Worm (Caenorhabditis elegans) whole organism, young adult: ENCODE data around the gene col-179.

Experiments
- C06A6.2 ChIP-seq: fragments of 200-800 bp; sonication (Bioruptor generic); conservative IDR thresholded peaks from 2 replicates; pipeline ENCODE4 v1.3.6; 2022; ENCODE audit warnings: missing genetic modification characterization, missing compliant biosample characterization
- C17E4.6 ChIP-seq: fragments of 200-800 bp; sonication (Bioruptor generic); IDR thresholded peaks from 2 replicates; pipeline ENCODE4 v1.3.6; 2022; ENCODE audit warnings: missing genetic modification reagents, missing genetic modification characterization, missing compliant biosample characterization
- F33H1.4 ChIP-seq: fragments of 200-800 bp; sonication (Bioruptor generic); IDR thresholded peaks from 2 replicates; pipeline ENCODE4 v1.3.6; 2022; ENCODE audit warnings: missing genetic modification reagents, missing genetic modification characterization, missing compliant biosample characterization
- F49E8.2 ChIP-seq: sonication (generic microtip); optimal IDR thresholded peaks from 3 replicates; lab custom pipeline; 2017; ENCODE audit warnings: missing genetic modification characterization, mild to moderate bottlenecking, missing compliant biosample characterization, antibody characterized with exemption, moderate library complexity; ENCODE audit not compliant: insufficient read depth
- F55B11.4 ChIP-seq: sonication (generic microtip); optimal IDR thresholded peaks from 2 replicates; lab custom pipeline; 2016; ENCODE audit warnings: missing compliant biosample characterization, missing genetic modification characterization, borderline replicate concordance; ENCODE audit not compliant: insufficient read depth
- Y67H2A.10 ChIP-seq: fragments of 200-800 bp; sonication (Bioruptor generic); conservative IDR thresholded peaks from 2 replicates; pipeline ENCODE4 v1.3.6; 2022; ENCODE audit warnings: missing genetic modification reagents, missing genetic modification characterization, missing compliant biosample characterization
- Y79H2A.3 ChIP-seq: fragments of 200-800 bp; sonication (Bioruptor generic); conservative IDR thresholded peaks from 2 replicates; pipeline ENCODE4 v1.3.6; 2022; ENCODE audit warnings: missing genetic modification reagents, missing genetic modification characterization, missing compliant biosample characterization
- ama-1 ChIP-seq, 3 experiments: fragments of 150-350 bp in 1 of 3; sonication (generic microtip) in 2 of 3; optimal IDR thresholded peaks; 2 replicates each; lab custom pipeline; 2014 to 2018; ENCODE audit warnings: missing biosample characterization in 2 of 3, missing genetic modification characterization in 2 of 3, missing genetic modification reagents in 2 of 3
- attf-5 ChIP-seq: fragments of 200-800 bp; sonication (Bioruptor generic); optimal IDR thresholded peaks from 2 replicates; lab custom pipeline; 2018; ENCODE audit warnings: mild to moderate bottlenecking, missing genetic modification characterization, missing compliant biosample characterization
- cebp-1 ChIP-seq, 2 experiments: fragments of 200-800 bp in 1 of 2; sonication (Bioruptor generic) in 1 of 2; sonication (generic microtip) in 1 of 2; IDR thresholded peaks in 1 of 2; optimal IDR thresholded peaks in 1 of 2; 2 replicates each; pipeline versions ENCODE4 v1.3.6 to Lab custom; 2017 to 2022; ENCODE audit warnings: missing compliant biosample characterization in 2 of 2, missing genetic modification characterization in 2 of 2, mild to moderate bottlenecking in 1 of 2, missing genetic modification reagents in 1 of 2, moderate library complexity in 1 of 2
- cebp-2 ChIP-seq: fragments of 200-800 bp; sonication (Bioruptor generic); IDR thresholded peaks from 2 replicates; pipeline ENCODE4 v1.3.6; 2022; ENCODE audit warnings: missing genetic modification characterization, missing compliant biosample characterization
- dox-1 ChIP-seq: fragments of 200-800 bp; sonication (Bioruptor generic); IDR thresholded peaks from 2 replicates; pipeline ENCODE4 v1.3.6; 2022; ENCODE audit warnings: missing genetic modification reagents, missing genetic modification characterization, missing compliant biosample characterization
- egl-44 ChIP-seq: fragments of 200-800 bp; sonication (Bioruptor generic); IDR thresholded peaks from 2 replicates; pipeline ENCODE4 v1.3.6; 2022; ENCODE audit warnings: missing genetic modification reagents, missing genetic modification characterization, missing compliant biosample characterization
- egrh-3 ChIP-seq: fragments of 200-800 bp; sonication (Bioruptor generic); IDR thresholded peaks from 2 replicates; pipeline ENCODE4 v1.3.6; 2022; ENCODE audit warnings: missing genetic modification reagents, missing genetic modification characterization, missing compliant biosample characterization
- gei-17 ChIP-seq: fragments of 200-800 bp; sonication (Bioruptor generic); optimal IDR thresholded peaks from 2 replicates; lab custom pipeline; 2018; ENCODE audit warnings: mild to moderate bottlenecking, missing genetic modification characterization, missing compliant biosample characterization
- hlh-12 ChIP-seq: sonication (generic microtip); optimal IDR thresholded peaks from 2 replicates; lab custom pipeline; 2016; ENCODE audit warnings: missing genetic modification characterization, missing compliant biosample characterization
- hsf-1 ChIP-seq: fragments of 200-800 bp; sonication (Bioruptor generic); IDR thresholded peaks from 2 replicates; pipeline ENCODE4 v1.3.6; 2022; ENCODE audit warnings: missing genetic modification reagents, missing genetic modification characterization, missing compliant biosample characterization
- lin-35 ChIP-seq, 3 experiments: fragments of 150-350 bp in 2 of 3; sonication (generic microtip) in 1 of 3; optimal IDR thresholded peaks; 2 replicates each; lab custom pipeline; 2014 to 2018; ENCODE audit warnings: missing biosample characterization in 3 of 3, missing genetic modification characterization in 3 of 3, missing genetic modification reagents in 3 of 3
- lin-54 ChIP-seq: fragments of 200-800 bp; sonication (Bioruptor generic); optimal IDR thresholded peaks from 2 replicates; lab custom pipeline; 2018; ENCODE audit warnings: mild to moderate bottlenecking, missing genetic modification characterization, missing compliant biosample characterization
- lsy-27 ChIP-seq: sonication (generic microtip); optimal IDR thresholded peaks from 2 replicates; lab custom pipeline; 2017; ENCODE audit warnings: missing genetic modification characterization, mild to moderate bottlenecking, missing compliant biosample characterization, antibody characterized with exemption, missing genotype, borderline replicate concordance; ENCODE audit not compliant: insufficient read depth
- madf-10 ChIP-seq: sonication (generic microtip); optimal IDR thresholded peaks from 2 replicates; lab custom pipeline; 2016; ENCODE audit warnings: mild to moderate bottlenecking, missing genetic modification characterization, missing compliant biosample characterization
- madf-8 ChIP-seq: fragments of 200-800 bp; sonication (Bioruptor generic); conservative IDR thresholded peaks from 2 replicates; pipeline ENCODE4 v1.3.6; 2022; ENCODE audit warnings: missing genetic modification reagents, missing genetic modification characterization, missing compliant biosample characterization
- mcd-1 ChIP-seq: fragments of 200-800 bp; sonication (Bioruptor generic); IDR thresholded peaks from 2 replicates; pipeline ENCODE4 v1.3.6; 2022; ENCODE audit warnings: missing genetic modification reagents, missing genetic modification characterization, missing compliant biosample characterization
- mxl-1 ChIP-seq: sonication (generic microtip); optimal IDR thresholded peaks from 2 replicates; lab custom pipeline; 2016; ENCODE audit warnings: missing genetic modification characterization, missing compliant biosample characterization
- nfyb-1 ChIP-seq: fragments of 200-800 bp; sonication (Bioruptor generic); IDR thresholded peaks from 2 replicates; pipeline ENCODE4 v1.3.6; 2022; ENCODE audit warnings: missing genetic modification reagents, missing genetic modification characterization, missing compliant biosample characterization
- nhr-179 ChIP-seq: sonication (generic microtip); optimal IDR thresholded peaks from 2 replicates; lab custom pipeline; 2016; ENCODE audit warnings: mild to moderate bottlenecking, missing genetic modification characterization, missing compliant biosample characterization
- nhr-27 ChIP-seq: fragments of 200-800 bp; sonication (Bioruptor generic); optimal IDR thresholded peaks from 2 replicates; lab custom pipeline; 2018; ENCODE audit warnings: mild to moderate bottlenecking, missing genetic modification characterization, moderate library complexity, missing compliant biosample characterization
- nhr-80 ChIP-seq: sonication (generic microtip); optimal IDR thresholded peaks from 2 replicates; lab custom pipeline; 2016; ENCODE audit warnings: missing genetic modification characterization, missing compliant biosample characterization
- nhr-90 ChIP-seq: sonication (generic microtip); optimal IDR thresholded peaks from 2 replicates; lab custom pipeline; 2016; ENCODE audit warnings: missing genotype, mild to moderate bottlenecking, missing genetic modification characterization, missing compliant biosample characterization
- pbrm-1 ChIP-seq: fragments of 200-800 bp; sonication (Bioruptor generic); IDR thresholded peaks from 2 replicates; pipeline ENCODE4 v1.3.6; 2022; ENCODE audit warnings: missing genetic modification reagents, missing genetic modification characterization, missing compliant biosample characterization
- repo-1 ChIP-seq: sonication (generic microtip); optimal IDR thresholded peaks from 2 replicates; lab custom pipeline; 2017; ENCODE audit warnings: mild to moderate bottlenecking, missing genetic modification characterization, missing compliant biosample characterization
- snpc-1.3 ChIP-seq: sonication (generic microtip); optimal IDR thresholded peaks from 2 replicates; lab custom pipeline; 2017; ENCODE audit warnings: missing genetic modification characterization, mild to moderate bottlenecking, missing compliant biosample characterization, antibody characterized with exemption, moderate library complexity, missing genotype, missing genetic modification reagents; ENCODE audit not compliant: insufficient read depth
- somi-1 ChIP-seq: fragments of 200-800 bp; sonication (Bioruptor generic); optimal IDR thresholded peaks from 2 replicates; lab custom pipeline; 2018; ENCODE audit warnings: mild to moderate bottlenecking, missing genetic modification characterization, missing compliant biosample characterization
- tbp1 ChIP-seq: fragments of 200-800 bp; sonication (Bioruptor generic); optimal IDR thresholded peaks from 2 replicates; lab custom pipeline; 2018; ENCODE audit warnings: mild to moderate bottlenecking, missing genetic modification characterization, missing compliant biosample characterization
- unc-62 ChIP-seq: fragments of 150-350 bp; optimal IDR thresholded peaks from 2 replicates; lab custom pipeline; 2014; ENCODE audit warnings: missing biosample characterization, missing genetic modification reagents, missing genetic modification characterization
- zfh-2 ChIP-seq: fragments of 200-800 bp; sonication (Bioruptor generic); conservative IDR thresholded peaks from 2 replicates; pipeline ENCODE4 v1.3.6; 2022; ENCODE audit warnings: missing genetic modification reagents, missing genetic modification characterization, missing compliant biosample characterization
- ztf-18 ChIP-seq: sonication (generic microtip); optimal IDR thresholded peaks from 2 replicates; lab custom pipeline; 2016; ENCODE audit warnings: missing genotype, mild to moderate bottlenecking, missing genetic modification characterization, missing compliant biosample characterization
- ztf-22 ChIP-seq: fragments of 200-800 bp; sonication (Bioruptor generic); optimal IDR thresholded peaks from 2 replicates; lab custom pipeline; 2018; ENCODE audit warnings: mild to moderate bottlenecking, missing genetic modification characterization, moderate library complexity, missing compliant biosample characterization
- ztf-25 ChIP-seq: fragments of 200-800 bp; sonication (Bioruptor generic); IDR thresholded peaks from 2 replicates; pipeline ENCODE4 v1.3.6; 2022; ENCODE audit warnings: missing genetic modification reagents, missing genetic modification characterization, missing compliant biosample characterization

The col-179 gene

ce11 chrX:11206953-11207352 is 5.7 kb downstream of the col-179 start, which contains the start of gene hst-2 (continued):
- TF ChIP-seq somi-1 (GFP tag; lab: Kevin White, UChicago), result peak; percentile 4
- TF ChIP-seq Y79H2A.3 (GFP tag; lab: Robert Waterston, UW), result no peak
- no peak for TF ChIP-seq egl-44 (GFP tag; lab: Robert Waterston, UW)
- peak; percentile 41 for TF ChIP-seq attf-5 (GFP tag; lab: Kevin White, UChicago)
- no peak for TF ChIP-seq hlh-12 (tag; lab: Kevin White, UChicago)
- peak; percentile 72 for TF ChIP-seq C06A6.2 (GFP tag; lab: Robert Waterston, UW)
- TF ChIP-seq lin-35 (GFP tag; optimal IDR thresholded peaks at IDR 0.05; lab: Kevin White, UChicago), result peak in 1 of 3 experiments; percentile 68
- TF ChIP-seq cebp-1 (GFP tag; IDR thresholded peaks at IDR 0.05; lab: Robert Waterston, UW), result no peak
- TF ChIP-seq cebp-1 (tag; optimal IDR thresholded peaks at IDR 0.05; lab: Kevin White, UChicago), result no peak
- TF ChIP-seq cebp-2 (GFP tag; lab: Robert Waterston, UW), result no peak
- TF ChIP-seq repo-1 (tag; lab: Kevin White, UChicago), result peak; percentile 41
- TF ChIP-seq madf-10 (tag; lab: Kevin White, UChicago), result peak; percentile 24

- TF ChIP-seq dox-1 (GFP tag; lab: Robert Waterston, UW), result 0 out of 2 replicates have a peak, but pooled peaks have one; percentile 43
- peak; percentile 58 for TF ChIP-seq nhr-80 (tag; lab: Kevin White, UChicago)
- TF ChIP-seq ama-1 (optimal IDR thresholded peaks at IDR 0.05; lab: Kevin White, UChicago), result no peak
- TF ChIP-seq ama-1 (GFP tag; optimal IDR thresholded peaks at IDR 0.05; lab: Kevin White, UChicago), result no peak
- TF ChIP-seq repo-1 (tag; lab: Kevin White, UChicago), result no peak
- TF ChIP-seq, all 124 proteins: peak for 2
Observed at ce11 chrX:11208788-11209187, 7.5 kb downstream of the col-179 start, which contains the start of gene C34F6.5. TSS of gene C34F6.5 (minus strand) at chrX:11208888.

ce11 chrX:11210417-11210816 is 9.2 kb downstream of the col-179 start:
- TF ChIP-seq zfh-2 (GFP tag; lab: Robert Waterston, UW) (peak; percentile 55; the same call in 1 of the 2 replicates), dox-1 (GFP tag; lab: Robert Waterston, UW) (0 out of 2 replicates have a peak, but pooled peaks have one; percentile 26), lin-54 (no peak)

ce11 chrX:11211360-11211759 is 10.1 kb downstream of the col-179 start:
- no peak for TF ChIP-seq hsf-1 (GFP tag; lab: Robert Waterston, UW)
- TF ChIP-seq nhr-27, result no peak
- no peak for TF ChIP-seq mxl-1 (tag; lab: Kevin White, UChicago)
- TF ChIP-seq egrh-3 (GFP tag; lab: Robert Waterston, UW), result no peak
- TF ChIP-seq F55B11.4 (tag; lab: Kevin White, UChicago), result no peak
- no peak for TF ChIP-seq mcd-1 (GFP tag; lab: Robert Waterston, UW)
- TF ChIP-seq nhr-90 (tag; lab: Kevin White, UChicago), result no peak
- TF ChIP-seq ztf-18 (tag; lab: Kevin White, UChicago), result no peak
- TF ChIP-seq ztf-22, result no peak
- TF ChIP-seq C17E4.6, result no peak
- TF ChIP-seq nfyb-1 (GFP tag; lab: Robert Waterston, UW), result no peak
- TF ChIP-seq Y67H2A.10 (GFP tag; lab: Robert Waterston, UW), result no peak

ce11 chrX:11215420-11216050 is 14.3 kb downstream of the col-179 start, which contains the start of the genes C34F6.7 and idh-2:
TSS of gene C34F6.7 (minus strand) at chrX:11215470.
TSS of gene idh-2 (plus strand) at chrX:11216000.
- TF ChIP-seq lsy-27, result no peak
- no peak for TF ChIP-seq nhr-179 (tag; lab: Kevin White, UChicago)
- TF ChIP-seq gei-17 (GFP tag; lab: Kevin White, UChicago), result no peak
- TF ChIP-seq snpc-1.3 (tag; lab: Kevin White, UChicago), result no peak
- no peak for TF ChIP-seq pbrm-1 (GFP tag; lab: Robert Waterston, UW)
- no peak for TF ChIP-seq madf-8 (GFP tag; lab: Robert Waterston, UW)
- TF ChIP-seq ztf-25 (GFP tag; lab: Robert Waterston, UW), result no peak
- peak; percentile 38; the same call in 1 of the 2 replicates for TF ChIP-seq dox-1 (GFP tag; lab: Robert Waterston, UW)
- TF ChIP-seq F33H1.4 (GFP tag; lab: Robert Waterston, UW), result no peak
- TF ChIP-seq F49E8.2, result no peak
- no peak for TF ChIP-seq tbp1 (GFP tag; lab: Kevin White, UChicago)
- TF ChIP-seq repo-1 (tag; lab: Kevin White, UChicago), result no peak
- no peak for TF ChIP-seq hsf-1 (GFP tag; lab: Robert Waterston, UW)
- no peak for TF ChIP-seq unc-62
- TF ChIP-seq attf-5 (GFP tag; lab: Kevin White, UChicago), result no peak
- 0 out of 2 replicates have a peak, but pooled peaks have one; percentile 22 for TF ChIP-seq nfyb-1 (GFP tag; lab: Robert Waterston, UW)
